Worm (Caenorhabditis elegans): ENCODE data around the gene glo-1.

glo-1 gene

DNA sequence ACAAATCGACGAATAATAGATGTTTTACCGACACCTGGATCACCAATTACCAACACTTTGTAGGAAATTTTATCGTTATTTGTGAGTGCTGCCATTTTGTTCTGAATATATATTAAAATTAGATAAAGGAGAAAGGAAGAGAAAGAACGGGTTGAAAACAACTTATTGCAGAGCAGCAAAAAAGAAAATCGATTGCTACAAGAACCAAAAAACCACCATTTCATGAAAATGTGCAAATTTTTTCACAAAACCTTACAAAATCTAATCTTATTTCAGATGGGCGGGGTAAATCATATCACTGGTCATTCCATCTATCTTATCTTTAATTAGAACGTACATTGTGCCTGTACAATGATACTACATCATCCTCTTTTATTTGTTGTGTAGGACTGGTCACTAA lies at the start of gene glo-1:
Gene glo-1 (minus strand): TSS at position 101 of the 400 bp plus-strand sequence.
- TF ChIP-seq lin-13 (GFP tag; optimal IDR thresholded peaks at IDR 0.05) (no peak), Y116A8C.19 (tag; optimal IDR thresholded peaks at IDR 0.05; ENCODE audit: borderline replicate concordance) (no peak), ztf-4 (tag; optimal IDR thresholded peaks at IDR 0.05) (no peak)

DNA sequence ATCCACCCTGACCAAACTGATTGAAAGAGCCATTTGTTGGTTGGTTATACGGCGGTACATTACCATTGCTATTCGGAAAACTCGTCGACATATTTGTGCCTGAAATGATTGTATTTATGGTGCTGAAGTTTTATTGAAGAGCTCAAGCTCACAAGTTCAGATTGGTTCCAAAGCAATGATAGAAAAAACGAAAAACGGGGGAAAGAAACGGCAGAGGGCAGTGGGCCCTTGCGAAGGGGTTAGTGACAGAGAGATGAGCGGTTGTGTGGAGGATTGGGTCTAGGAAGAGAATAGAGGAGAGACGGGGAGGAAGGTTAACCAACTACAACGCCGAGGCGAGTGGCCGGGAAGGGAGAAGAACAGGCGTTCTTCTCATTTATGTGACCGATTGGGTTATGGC lies 49.4 kb upstream of the glo-1 start, which contains the start of gene nra-3:
Gene nra-3 (minus strand): TSS at position 101 of the 400 bp plus-strand sequence.
- TF ChIP-seq lin-14 (GFP tag; optimal IDR thresholded peaks at IDR 0.05) (peak; percentile 16), pag-3 (tag; optimal IDR thresholded peaks at IDR 0.05; ENCODE audit: borderline replicate concordance, insufficient read depth) (no peak), rnt-1 (tag; optimal IDR thresholded peaks at IDR 0.05) (peak; percentile 4)

DNA sequence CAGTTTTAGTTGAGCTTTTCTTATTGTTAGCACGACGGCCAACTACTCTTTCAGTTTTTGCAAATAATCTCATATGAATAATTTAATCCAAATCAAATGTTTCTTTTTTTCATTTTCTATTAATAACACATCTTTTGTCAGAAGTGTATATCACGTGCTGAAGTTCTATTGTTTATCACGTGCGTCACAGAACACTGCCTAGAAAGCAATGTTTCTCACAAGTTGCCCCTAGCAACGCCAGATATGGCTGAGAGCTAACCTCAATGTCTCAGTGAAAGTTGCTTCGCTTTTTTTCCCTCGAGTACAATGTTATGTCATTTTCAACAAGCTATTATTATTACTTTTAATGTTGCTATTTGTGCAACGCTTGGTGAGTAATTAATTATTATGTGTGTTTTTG lies 46.0 kb upstream of the glo-1 start:
- no peak for TF ChIP-seq ztf-11 (tag; optimal IDR thresholded peaks at IDR 0.05)
- TF ChIP-seq ceh-82 (tag; optimal IDR thresholded peaks at IDR 0.05): no peak
- no peak for TF ChIP-seq vab-15 (tag; optimal IDR thresholded peaks at IDR 0.05)
- peak; percentile 8 for TF ChIP-seq fkh-10 (GFP tag; optimal IDR thresholded peaks at IDR 0.05)
- peak; percentile 57 for TF ChIP-seq nhr-47 (tag; optimal IDR thresholded peaks at IDR 0.05)
- no peak for TF ChIP-seq lir-3 (tag; optimal IDR thresholded peaks at IDR 0.05; ENCODE audit: poor library complexity)
- TF ChIP-seq zip-4 (GFP tag; optimal IDR thresholded peaks at IDR 0.05): no peak
- no peak for TF ChIP-seq efl-3 (GFP tag; optimal IDR thresholded peaks at IDR 0.05)
- no peak for TF ChIP-seq tbx-2 (tag; optimal IDR thresholded peaks at IDR 0.05)
- no peak for TF ChIP-seq nhr-12 (tag; optimal IDR thresholded peaks at IDR 0.05)
- TF ChIP-seq mdl-1 (tag; optimal IDR thresholded peaks at IDR 0.05): no peak
- TF ChIP-seq dsc-1 (tag; optimal IDR thresholded peaks at IDR 0.05): peak; percentile 75
- no peak for TF ChIP-seq blmp-1 (tag; optimal IDR thresholded peaks at IDR 0.05)
- TF ChIP-seq egl-27 (tag; optimal IDR thresholded peaks at IDR 0.05): no peak
- no peak for TF ChIP-seq aly-2 (tag; optimal IDR thresholded peaks at IDR 0.05)
- no peak for TF ChIP-seq nhr-28 (tag; optimal IDR thresholded peaks at IDR 0.05)
- TF ChIP-seq unc-98 (GFP tag; IDR thresholded peaks at IDR 0.05): no peak
- TF ChIP-seq hpl-2 (GFP tag; optimal IDR thresholded peaks at IDR 0.05): no peak
- no peak for TF ChIP-seq nhr-76 (tag; optimal IDR thresholded peaks at IDR 0.05)
- TF ChIP-seq isw-1 (GFP tag; IDR thresholded peaks at IDR 0.05): no peak
- TF ChIP-seq ets-5 (GFP tag; IDR thresholded peaks at IDR 0.05): no peak
- TF ChIP-seq dpl-1 (GFP tag; optimal IDR thresholded peaks at IDR 0.05): no peak
- TF ChIP-seq nhr-237 (tag; optimal IDR thresholded peaks at IDR 0.05): no peak
- TF ChIP-seq aha-1 (tag; optimal IDR thresholded peaks at IDR 0.05): no peak
- no peak for TF ChIP-seq fos-1 (tag; optimal IDR thresholded peaks at IDR 0.05)
- no peak for TF ChIP-seq sup-37 (GFP tag; optimal IDR thresholded peaks at IDR 0.05)
- no peak for TF ChIP-seq efl-1 (optimal IDR thresholded peaks at IDR 0.05)
- TF ChIP-seq efl-1 (GFP tag; optimal IDR thresholded peaks at IDR 0.05 in 1 of 2): no peak
- TF ChIP-seq pax-3 (tag; optimal IDR thresholded peaks at IDR 0.05): peak; percentile 65
- no peak for TF ChIP-seq F16B12.6 (tag; optimal IDR thresholded peaks at IDR 0.05)
- TF ChIP-seq unc-62 (GFP tag; optimal IDR thresholded peaks at IDR 0.05): no peak
- no peak for TF ChIP-seq fkh-4 (tag; optimal IDR thresholded peaks at IDR 0.05; ENCODE audit: borderline replicate concordance)
- TF ChIP-seq tlp-1 (tag; optimal IDR thresholded peaks at IDR 0.05): no peak
- no peak for TF ChIP-seq mef-2 (tag; optimal IDR thresholded peaks at IDR 0.05)
- peak; percentile 7 for TF ChIP-seq swsn-7 (tag; optimal IDR thresholded peaks at IDR 0.05)
- TF ChIP-seq nhr-84 (tag; optimal IDR thresholded peaks at IDR 0.05): no peak
- TF ChIP-seq xbp-1 (tag; optimal IDR thresholded peaks at IDR 0.05): no peak
- TF ChIP-seq unc-30 (tag; optimal IDR thresholded peaks at IDR 0.05): no peak
- TF ChIP-seq hlh-17 (GFP tag; optimal IDR thresholded peaks at IDR 0.05; ENCODE audit: borderline replicate concordance): no peak
- TF ChIP-seq sox-4 (tag; optimal IDR thresholded peaks at IDR 0.05): peak; percentile 62
- peak; percentile 62 for TF ChIP-seq nhr-71 (tag; optimal IDR thresholded peaks at IDR 0.05)
- TF ChIP-seq elt-2 (tag; optimal IDR thresholded peaks at IDR 0.05): no peak
- TF ChIP-seq egl-13 (tag; optimal IDR thresholded peaks at IDR 0.05): no peak
- TF ChIP-seq nhr-77 (tag; optimal IDR thresholded peaks at IDR 0.05): no peak
